Worm (Caenorhabditis elegans): ENCODE measurements around the gene R02D5.8.

The R02D5.8 gene

DNA sequence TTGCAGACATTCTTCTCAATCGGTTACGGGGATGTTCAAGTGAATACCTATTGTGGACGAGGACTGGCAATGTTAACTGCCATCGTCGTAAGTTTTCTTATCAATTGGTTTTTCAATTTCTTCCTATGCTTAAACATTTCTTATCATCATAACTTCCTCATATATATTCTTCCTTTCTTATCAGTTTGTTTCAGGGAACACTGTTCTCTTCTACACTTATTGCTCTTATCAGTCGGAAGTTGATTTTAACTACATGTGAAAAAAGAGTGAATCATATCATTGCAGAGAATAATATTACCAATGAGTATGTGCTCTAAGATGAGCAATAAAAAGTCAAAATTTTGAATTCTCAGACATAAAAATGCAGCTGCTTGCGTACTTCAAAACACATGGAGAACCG lies 23.0 kb upstream of the R02D5.8 start:
- TF ChIP-seq elt-1 (tag; optimal IDR thresholded peaks at IDR 0.05; ENCODE audit: borderline replicate concordance, insufficient read depth) = no peak
- no peak for TF ChIP-seq unc-120 (tag; optimal IDR thresholded peaks at IDR 0.05; ENCODE audit: poor library complexity, severe bottlenecking)
- no peak for TF ChIP-seq blmp-1 (tag; optimal IDR thresholded peaks at IDR 0.05)
- no peak for TF ChIP-seq sptf-1 (tag; optimal IDR thresholded peaks at IDR 0.05)
- TF ChIP-seq nhr-12 (tag; optimal IDR thresholded peaks at IDR 0.05) = no peak
- TF ChIP-seq lsy-2 (tag; optimal IDR thresholded peaks at IDR 0.05) = no peak
- no peak for TF ChIP-seq tbx-8 (GFP tag; optimal IDR thresholded peaks at IDR 0.05)
- TF ChIP-seq bed-3 (GFP tag; optimal IDR thresholded peaks at IDR 0.05) = no peak
- no peak for TF ChIP-seq mls-2 (tag; optimal IDR thresholded peaks at IDR 0.05)
- TF ChIP-seq ces-1 (GFP tag; optimal IDR thresholded peaks at IDR 0.05) = no peak
- no peak for TF ChIP-seq ham-2 (GFP tag; optimal IDR thresholded peaks at IDR 0.05)
- no peak for TF ChIP-seq M03D4.4 (tag; optimal IDR thresholded peaks at IDR 0.05)
- TF ChIP-seq drap-1 (GFP tag; optimal IDR thresholded peaks at IDR 0.05) = no peak
- TF ChIP-seq elt-3 (tag; optimal IDR thresholded peaks at IDR 0.05) = no peak
- no peak for TF ChIP-seq cnd-1 (tag; optimal IDR thresholded peaks at IDR 0.05)
- TF ChIP-seq lin-13 (tag; optimal IDR thresholded peaks at IDR 0.05) = no peak
- TF ChIP-seq nhr-237 (tag; optimal IDR thresholded peaks at IDR 0.05) = no peak
- no peak for TF ChIP-seq sem-2 (GFP tag; optimal IDR thresholded peaks at IDR 0.05)
- TF ChIP-seq nhr-2 (tag; optimal IDR thresholded peaks at IDR 0.05) = no peak
- TF ChIP-seq mab-5 (tag; optimal IDR thresholded peaks at IDR 0.05) = no peak

DNA sequence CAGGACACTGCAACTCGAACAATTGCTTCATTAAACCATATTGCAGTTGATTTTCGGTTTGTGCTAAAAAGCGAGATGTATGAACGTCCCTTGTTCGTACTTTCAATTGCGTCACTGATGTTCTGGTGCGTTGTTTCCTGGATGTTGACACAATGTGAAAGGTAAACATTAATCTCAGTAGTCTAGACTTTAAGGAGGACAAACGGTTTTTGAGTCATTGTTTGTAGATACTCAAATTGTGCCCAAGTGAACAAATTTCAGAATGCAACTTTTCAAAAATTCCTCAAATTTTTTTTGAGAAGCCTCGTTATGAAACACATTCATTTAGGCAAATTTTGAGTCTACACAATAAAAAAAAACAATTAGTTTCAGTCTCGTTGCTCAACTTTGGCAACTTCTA lies 21.8 kb upstream of the R02D5.8 start:
- no peak for TF ChIP-seq nhr-237 (tag; optimal IDR thresholded peaks at IDR 0.05)
- TF ChIP-seq mab-5 (tag; optimal IDR thresholded peaks at IDR 0.05) = no peak
- TF ChIP-seq mls-2 (tag; optimal IDR thresholded peaks at IDR 0.05) = no peak
- TF ChIP-seq bed-3 (GFP tag; optimal IDR thresholded peaks at IDR 0.05) = no peak
- no peak for TF ChIP-seq zip-8 (tag; optimal IDR thresholded peaks at IDR 0.05)
- TF ChIP-seq sptf-1 (tag; optimal IDR thresholded peaks at IDR 0.05) = no peak
- TF ChIP-seq blmp-1 (tag; optimal IDR thresholded peaks at IDR 0.05) = no peak
- no peak for TF ChIP-seq M03D4.4 (tag; optimal IDR thresholded peaks at IDR 0.05)
- TF ChIP-seq elt-1 (tag; optimal IDR thresholded peaks at IDR 0.05; ENCODE audit: borderline replicate concordance, insufficient read depth) = no peak

DNA sequence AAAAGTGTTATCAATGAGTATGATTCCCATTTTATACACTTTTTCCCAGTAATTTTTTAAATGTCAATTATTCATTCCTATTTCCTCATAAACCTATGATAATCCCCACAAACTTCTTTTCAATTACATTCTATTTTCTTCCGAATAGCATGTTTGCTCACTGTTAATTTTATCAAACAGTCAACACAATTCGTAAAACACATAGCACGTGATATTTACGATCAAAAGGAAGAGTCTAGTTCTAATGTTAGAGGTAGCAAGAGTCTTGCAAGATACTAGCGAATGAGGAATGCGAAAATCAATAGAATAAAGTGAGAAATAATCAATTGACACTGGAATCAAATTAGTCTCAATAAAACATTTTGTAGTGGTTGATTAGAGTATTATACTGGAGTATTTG lies 20.2 kb upstream of the R02D5.8 start:
- TF ChIP-seq lsy-2 (tag; optimal IDR thresholded peaks at IDR 0.05) (no peak), ztf-11 (tag; optimal IDR thresholded peaks at IDR 0.05) (no peak), lin-13 (tag; optimal IDR thresholded peaks at IDR 0.05) (no peak), pha-4 (tag; optimal IDR thresholded peaks at IDR 0.05) (no peak), nhr-237 (tag; optimal IDR thresholded peaks at IDR 0.05) (no peak), zip-8 (tag; optimal IDR thresholded peaks at IDR 0.05) (no peak), ceh-83 (GFP tag; optimal IDR thresholded peaks at IDR 0.05) (no peak), mep-1 (tag; optimal IDR thresholded peaks at IDR 0.05) (no peak), nhr-28 (tag; optimal IDR thresholded peaks at IDR 0.05) (no peak), mab-5 (tag; optimal IDR thresholded peaks at IDR 0.05) (no peak), ceh-39 (tag; optimal IDR thresholded peaks at IDR 0.05) (no peak)

DNA sequence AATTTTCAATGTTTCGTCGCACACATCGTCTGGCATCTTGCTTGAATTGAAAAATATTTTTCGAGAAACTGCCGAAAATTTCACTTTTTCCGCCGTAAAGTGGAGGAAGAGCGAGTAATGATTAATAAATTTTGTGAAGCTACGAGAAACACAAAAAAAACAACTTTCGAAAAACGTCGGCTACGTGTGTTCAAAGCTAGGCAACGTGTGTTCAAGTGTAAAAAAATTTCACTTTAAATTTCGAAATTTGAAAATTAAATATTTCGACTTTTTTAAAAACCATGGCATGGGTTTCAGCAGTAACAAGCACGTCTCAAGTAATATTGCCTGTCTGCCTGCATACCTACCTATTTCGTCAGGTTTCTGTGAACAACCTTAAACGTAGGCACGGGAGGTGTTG lies 17.1 kb upstream of the R02D5.8 start, which contains the start of gene tag-191:
Gene tag-191, minus strand, starts transcription at position 101 of the 400 bp plus-strand sequence.
- no peak for TF ChIP-seq ceh-83 (GFP tag; optimal IDR thresholded peaks at IDR 0.05)
- no peak for TF ChIP-seq lsy-2 (tag; optimal IDR thresholded peaks at IDR 0.05)
- no peak for TF ChIP-seq unc-120 (tag; optimal IDR thresholded peaks at IDR 0.05; ENCODE audit: poor library complexity, severe bottlenecking)
- TF ChIP-seq elt-3 (tag; optimal IDR thresholded peaks at IDR 0.05) = no peak
- TF ChIP-seq ztf-11 (tag; optimal IDR thresholded peaks at IDR 0.05) = no peak
- TF ChIP-seq drap-1 (GFP tag; optimal IDR thresholded peaks at IDR 0.05) = no peak
- no peak for TF ChIP-seq zip-8 (tag; optimal IDR thresholded peaks at IDR 0.05)
- no peak for TF ChIP-seq cnd-1 (tag; optimal IDR thresholded peaks at IDR 0.05)
- TF ChIP-seq sptf-1 (tag; optimal IDR thresholded peaks at IDR 0.05) = no peak
- no peak for TF ChIP-seq mep-1 (tag; optimal IDR thresholded peaks at IDR 0.05)
- no peak for TF ChIP-seq nhr-2 (tag; optimal IDR thresholded peaks at IDR 0.05)
- no peak for TF ChIP-seq ham-2 (GFP tag; optimal IDR thresholded peaks at IDR 0.05)
- no peak for TF ChIP-seq nhr-76 (tag; optimal IDR thresholded peaks at IDR 0.05)
- TF ChIP-seq bed-3 (GFP tag; optimal IDR thresholded peaks at IDR 0.05) = no peak
- no peak for TF ChIP-seq tbx-8 (GFP tag; optimal IDR thresholded peaks at IDR 0.05)

DNA sequence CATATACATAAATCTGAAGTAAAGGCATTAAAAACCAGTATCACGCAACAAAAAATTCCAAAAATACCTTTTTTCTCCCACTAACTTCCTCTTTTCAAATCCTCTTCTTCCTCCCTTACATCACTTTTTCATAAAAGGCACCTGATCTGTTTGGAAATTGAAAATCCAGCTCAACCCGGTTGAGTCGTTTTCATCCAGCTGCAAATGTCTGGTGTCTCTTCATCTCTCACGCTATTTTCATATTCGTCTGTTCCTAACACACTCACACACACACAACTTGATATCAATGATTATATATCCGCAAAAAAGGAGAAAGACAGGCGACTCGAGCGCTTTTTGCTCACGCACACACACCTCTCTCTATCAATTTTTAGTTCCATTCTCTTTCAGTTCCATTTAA lies 13.2 kb upstream of the R02D5.8 start:
- TF ChIP-seq nhr-2 (tag; optimal IDR thresholded peaks at IDR 0.05) (no peak), lin-32 (GFP tag; optimal IDR thresholded peaks at IDR 0.05) (no peak), elt-1 (tag; optimal IDR thresholded peaks at IDR 0.05; ENCODE audit: borderline replicate concordance, insufficient read depth) (no peak), nhr-237 (tag; optimal IDR thresholded peaks at IDR 0.05) (no peak), ces-1 (GFP tag; optimal IDR thresholded peaks at IDR 0.05) (no peak), unc-120 (tag; optimal IDR thresholded peaks at IDR 0.05; ENCODE audit: poor library complexity, severe bottlenecking) (no peak), mls-2 (tag; optimal IDR thresholded peaks at IDR 0.05) (no peak), bed-3 (GFP tag; optimal IDR thresholded peaks at IDR 0.05) (no peak), mep-1 (tag; optimal IDR thresholded peaks at IDR 0.05) (no peak), ceh-83 (GFP tag; optimal IDR thresholded peaks at IDR 0.05) (no peak), lin-13 (tag; optimal IDR thresholded peaks at IDR 0.05) (no peak), ztf-11 (tag; optimal IDR thresholded peaks at IDR 0.05) (no peak), nhr-28 (tag; optimal IDR thresholded peaks at IDR 0.05) (no peak), ceh-43 (GFP tag; optimal IDR thresholded peaks at IDR 0.05) (no peak), snpc-4 (tag; optimal IDR thresholded peaks at IDR 0.05) (no peak)

Data from whole organism, mixed stage, embryonic.